Fruit fly (Drosophila melanogaster) whole organism, embryonic: ENCODE measurements around the gene bon.

Experiments used
- Abd-B ChIP-seq: fragments of 200-800 bp; sonication (Bioruptor generic); optimal IDR thresholded peaks from 2 replicates; lab custom pipeline; 2018; ENCODE audit warnings: missing biosample characterization, mild to moderate bottlenecking, missing genetic modification characterization, moderate library complexity
- B-H1 ChIP-seq: fragments of 200-800 bp; sonication (Bioruptor generic); IDR thresholded peaks from 3 replicates; pipeline ENCODE4 v1.3.6; 2022; ENCODE audit warnings: missing biosample characterization, missing genetic modification characterization
- Bgb ChIP-seq: fragments of 200-800 bp; sonication (Bioruptor generic); IDR thresholded peaks from 2 replicates; pipeline ENCODE4 v1.3.6; 2022; ENCODE audit warnings: missing biosample characterization, missing genetic modification characterization; ENCODE audit not compliant: partially characterized antibody
- BtbVII ChIP-seq: fragments of 200-800 bp; sonication (Bioruptor generic); optimal IDR thresholded peaks from 3 replicates; lab custom pipeline; 2017; ENCODE audit warnings: missing biosample characterization, mild to moderate bottlenecking, missing genetic modification characterization
- C15 ChIP-seq: fragments of 200-800 bp; sonication (Bioruptor generic); IDR thresholded peaks from 3 replicates; pipeline ENCODE4 v1.3.6; 2022; ENCODE audit warnings: missing biosample characterization, missing genetic modification characterization
- CG10462 ChIP-seq: fragments of 200-800 bp; sonication (Bioruptor generic); optimal IDR thresholded peaks from 2 replicates; lab custom pipeline; 2016; ENCODE audit warnings: missing biosample characterization, missing genetic modification characterization
- CG10543 ChIP-seq: fragments of 200-800 bp; sonication (Bioruptor generic); optimal IDR thresholded peaks from 3 replicates; lab custom pipeline; 2017; ENCODE audit warnings: missing biosample characterization, mild to moderate bottlenecking, missing genetic modification characterization, moderate library complexity
- CG10654 ChIP-seq: fragments of 200-800 bp; sonication (Bioruptor generic); optimal IDR thresholded peaks from 2 replicates; lab custom pipeline; 2016; ENCODE audit warnings: missing biosample characterization, missing genetic modification characterization
- CG11560 ChIP-seq: fragments of 200-800 bp; sonication (Bioruptor generic); IDR thresholded peaks from 3 replicates; pipeline ENCODE4 v1.3.6; 2022; ENCODE audit warnings: missing biosample characterization, missing genetic modification characterization
- CG12659 ChIP-seq: fragments of 200-800 bp; sonication (Bioruptor generic); optimal IDR thresholded peaks from 3 replicates; lab custom pipeline; 2017; ENCODE audit warnings: mild to moderate bottlenecking, missing biosample characterization, missing genetic modification reagents, missing genetic modification characterization
- CG12744 ChIP-seq: fragments of 200-800 bp; sonication (Bioruptor generic); optimal IDR thresholded peaks from 2 replicates; lab custom pipeline; 2016; ENCODE audit warnings: missing biosample characterization, missing genetic modification characterization
- CG15269 ChIP-seq: fragments of 200-800 bp; sonication (Bioruptor generic); optimal IDR thresholded peaks from 2 replicates; lab custom pipeline; 2018; ENCODE audit warnings: missing biosample characterization, mild to moderate bottlenecking, missing genetic modification characterization, moderate library complexity
- CG1602 ChIP-seq: fragments of 200-800 bp; sonication (Bioruptor generic); optimal IDR thresholded peaks from 3 replicates; lab custom pipeline; 2016; ENCODE audit warnings: missing biosample characterization, missing genetic modification characterization
- CG16813 ChIP-seq: fragments of 200-800 bp; sonication (Bioruptor generic); IDR thresholded peaks from 3 replicates; pipeline ENCODE4 v1.3.6; 2022; ENCODE audit warnings: missing biosample characterization, missing genetic modification characterization; ENCODE audit not compliant: partially characterized antibody
- CG17359 ChIP-seq: fragments of 200-800 bp; sonication (Bioruptor generic); optimal IDR thresholded peaks from 3 replicates; lab custom pipeline; 2018; ENCODE audit warnings: missing biosample characterization, mild to moderate bottlenecking, missing genetic modification characterization, moderate library complexity
- CG17361 ChIP-seq: fragments of 200-800 bp; sonication (Bioruptor generic); IDR thresholded peaks from 3 replicates; pipeline ENCODE4 v1.3.6; 2022; ENCODE audit warnings: missing biosample characterization, missing genetic modification characterization
- CG18599 ChIP-seq: fragments of 200-800 bp; sonication (Bioruptor generic); optimal IDR thresholded peaks from 3 replicates; lab custom pipeline; 2017; ENCODE audit warnings: missing biosample characterization, missing genetic modification characterization, mild to moderate bottlenecking, moderate library complexity, missing genetic modification reagents
- CG18619 ChIP-seq: fragments of 200-800 bp; sonication (Bioruptor generic); optimal IDR thresholded peaks from 3 replicates; lab custom pipeline; 2017; ENCODE audit warnings: missing biosample characterization, mild to moderate bottlenecking, missing genetic modification characterization
- CG3838 ChIP-seq: fragments of 200-800 bp; sonication (Bioruptor generic); optimal IDR thresholded peaks from 3 replicates; lab custom pipeline; 2016; ENCODE audit warnings: missing biosample characterization, missing genetic modification characterization
- CG3847 ChIP-seq: fragments of 200-800 bp; sonication (Bioruptor generic); IDR thresholded peaks from 2 replicates; pipeline ENCODE4 v1.3.6; 2022; ENCODE audit warnings: missing biosample characterization, missing genetic modification characterization
- CG4854 ChIP-seq: fragments of 200-800 bp; sonication (Bioruptor generic); optimal IDR thresholded peaks from 2 replicates; lab custom pipeline; 2016; ENCODE audit warnings: missing biosample characterization, missing genetic modification characterization, inconsistent platforms
- CG5245 ChIP-seq: fragments of 200-800 bp; sonication (Bioruptor generic); optimal IDR thresholded peaks from 3 replicates; lab custom pipeline; 2016; ENCODE audit warnings: missing biosample characterization, missing genetic modification characterization
- CG6854 ChIP-seq: fragments of 200-800 bp; sonication (Bioruptor generic); optimal IDR thresholded peaks from 3 replicates; lab custom pipeline; 2017; ENCODE audit warnings: missing biosample characterization, mild to moderate bottlenecking, missing genetic modification characterization
- CG9437 ChIP-seq: fragments of 200-800 bp; sonication (Bioruptor generic); optimal IDR thresholded peaks from 2 replicates; lab custom pipeline; 2018; ENCODE audit warnings: missing biosample characterization, mild to moderate bottlenecking, missing genetic modification characterization
- CG9817 ChIP-seq: fragments of 200-800 bp; sonication (Bioruptor generic); optimal IDR thresholded peaks from 2 replicates; lab custom pipeline; 2018; ENCODE audit warnings: missing biosample characterization, mild to moderate bottlenecking, missing genetic modification characterization, moderate library complexity
- Doc3 ChIP-seq: fragments of 200-800 bp; sonication (Bioruptor generic); IDR thresholded peaks from 3 replicates; pipeline ENCODE4 v1.3.6; 2022; ENCODE audit warnings: missing biosample characterization, missing genetic modification characterization; ENCODE audit not compliant: partially characterized antibody
- E2f2 ChIP-seq: fragments of 200-800 bp; sonication (Bioruptor generic); IDR thresholded peaks from 2 replicates; pipeline ENCODE4 v1.3.6; 2022; ENCODE audit warnings: missing biosample characterization, missing genetic modification characterization
- Jarid2 ChIP-seq: fragments of 200-800 bp; sonication (Bioruptor generic); optimal IDR thresholded peaks from 3 replicates; lab custom pipeline; 2017; ENCODE audit warnings: mild to moderate bottlenecking, missing biosample characterization, missing genetic modification reagents, missing genetic modification characterization
- Lim3 ChIP-seq: fragments of 200-800 bp; sonication (Bioruptor generic); IDR thresholded peaks from 2 replicates; pipeline ENCODE4 v1.3.6; 2022; ENCODE audit warnings: missing biosample characterization, missing genetic modification characterization
- Myb ChIP-seq: fragments of 200-800 bp; sonication (Bioruptor generic); optimal IDR thresholded peaks from 2 replicates; lab custom pipeline; 2016; ENCODE audit warnings: missing biosample characterization, missing genetic modification characterization
- Nf-YB ChIP-seq: fragments of 200-800 bp; sonication (Bioruptor generic); optimal IDR thresholded peaks from 3 replicates; lab custom pipeline; 2019; ENCODE audit warnings: missing biosample characterization, mild to moderate bottlenecking, missing genetic modification characterization, moderate library complexity
- Opbp ChIP-seq: fragments of 200-800 bp; sonication (Bioruptor generic); IDR thresholded peaks from 3 replicates; pipeline ENCODE4 v1.3.6; 2022; ENCODE audit warnings: missing biosample characterization, missing genetic modification characterization; ENCODE audit not compliant: partially characterized antibody
- Ptx1 ChIP-seq: fragments of 200-800 bp; sonication (Bioruptor generic); IDR thresholded peaks from 2 replicates; pipeline ENCODE4 v1.3.6; 2022; ENCODE audit warnings: missing biosample characterization, missing genetic modification characterization
- Sry-β ChIP-seq: fragments of 200-800 bp; sonication (Bioruptor generic); optimal IDR thresholded peaks from 2 replicates; lab custom pipeline; 2018; ENCODE audit warnings: missing biosample characterization, mild to moderate bottlenecking, missing genetic modification characterization, moderate library complexity
- Usf ChIP-seq: fragments of 200-800 bp; sonication (Bioruptor generic); optimal IDR thresholded peaks from 2 replicates; lab custom pipeline; 2017; ENCODE audit warnings: missing genotype, missing biosample characterization, missing genetic modification characterization
- dmrt99B ChIP-seq: fragments of 200-800 bp; sonication (Bioruptor generic); optimal IDR thresholded peaks from 2 replicates; lab custom pipeline; 2018; ENCODE audit warnings: missing biosample characterization, mild to moderate bottlenecking, missing genetic modification characterization, moderate library complexity
- ftz-f1 ChIP-seq: fragments of 200-800 bp; sonication (Bioruptor generic); optimal IDR thresholded peaks from 2 replicates; lab custom pipeline; 2016; ENCODE audit warnings: missing biosample characterization, missing genetic modification characterization
- fu2 ChIP-seq: fragments of 200-800 bp; sonication (Bioruptor generic); optimal IDR thresholded peaks from 2 replicates; lab custom pipeline; 2016; ENCODE audit warnings: missing biosample characterization, missing genetic modification characterization
- gsb-n ChIP-seq: fragments of 200-800 bp; sonication (Bioruptor generic); optimal IDR thresholded peaks from 3 replicates; lab custom pipeline; 2018; ENCODE audit warnings: missing biosample characterization, mild to moderate bottlenecking, missing genetic modification characterization
- ken ChIP-seq: fragments of 200-800 bp; sonication (Bioruptor generic); IDR thresholded peaks from 3 replicates; pipeline ENCODE4 v1.3.6; 2022; ENCODE audit warnings: missing biosample characterization, missing genetic modification characterization
- pita ChIP-seq: fragments of 200-800 bp; sonication (Bioruptor generic); optimal IDR thresholded peaks from 2 replicates; lab custom pipeline; 2017; ENCODE audit warnings: missing biosample characterization, mild to moderate bottlenecking, missing genetic modification characterization
- ro ChIP-seq: fragments of 200-800 bp; sonication (Bioruptor generic); IDR thresholded peaks from 2 replicates; pipeline ENCODE4 v1.3.6; 2022; ENCODE audit warnings: missing biosample characterization, missing genetic modification characterization
- slbo ChIP-seq: fragments of 200-800 bp; sonication (Bioruptor generic); IDR thresholded peaks from 2 replicates; pipeline ENCODE4 v1.3.6; 2022; ENCODE audit warnings: missing biosample characterization, missing genetic modification characterization
- sob ChIP-seq: fragments of 200-800 bp; sonication (Bioruptor generic); IDR thresholded peaks from 2 replicates; pipeline ENCODE4 v1.3.6; 2022; ENCODE audit warnings: missing biosample characterization, missing genetic modification characterization
- sr ChIP-seq: fragments of 200-800 bp; sonication (Bioruptor generic); IDR thresholded peaks from 3 replicates; pipeline ENCODE4 v1.3.6; 2022; ENCODE audit warnings: missing biosample characterization, missing genetic modification characterization
- trem ChIP-seq: fragments of 200-800 bp; optimal IDR thresholded peaks from 3 replicates; lab custom pipeline; 2019; ENCODE audit warnings: missing biosample characterization, mild to moderate bottlenecking, missing genetic modification characterization, moderate library complexity
- trh ChIP-seq: fragments of 200-800 bp; sonication (Bioruptor generic); optimal IDR thresholded peaks from 2 replicates; lab custom pipeline; 2016; ENCODE audit warnings: missing biosample characterization, missing genetic modification characterization
- z ChIP-seq: fragments of 200-800 bp; sonication (Bioruptor generic); IDR thresholded peaks from 3 replicates; pipeline ENCODE4 v1.3.6; 2022; ENCODE audit warnings: missing biosample characterization, missing genetic modification characterization
- zfh1 ChIP-seq: fragments of 200-800 bp; sonication (Bioruptor generic); IDR thresholded peaks from 3 replicates; pipeline ENCODE4 v1.3.6; 2022; ENCODE audit warnings: missing biosample characterization, missing genetic modification characterization

bon gene

dm6 chr3R:20634674-20635594 is 42.0 kb downstream of the bon start, which contains the start of the genes Pi3K92E and Lrrk (continued):
- TF ChIP-seq slbo (GFP tag; lab: Robert Waterston, UW) (peak; percentile 47; the same call in 1 of the 2 replicates), CG17359 (peak; percentile 21), Sry-β (GFP tag; lab: Kevin White, UChicago) (no peak), CG11560 (tag; lab: Robert Waterston, UW) (peak; percentile 88), sob (GFP tag; lab: Robert Waterston, UW) (no peak; the same call in 1 of the 2 replicates), ftz-f1 (GFP tag; lab: Kevin White, UChicago) (no peak), Nf-YB (GFP tag; lab: Kevin White, UChicago) (no peak), CG10654 (GFP tag; lab: Kevin White, UChicago) (no peak), CG3838 (GFP tag; lab: Kevin White, UChicago) (no peak), CG15269 (no peak), CG9817 (tag; lab: Kevin White, UChicago) (peak; percentile 29), z (GFP tag; lab: Robert Waterston, UW) (no peak), Jarid2 (no peak), CG3847 (no peak), CG17361 (no peak), CG6854 (no peak), sr (GFP tag; lab: Robert Waterston, UW) (no peak), ken (GFP tag; lab: Robert Waterston, UW) (no peak), CG9437 (GFP tag; lab: Kevin White, UChicago) (no peak), fu2 (no peak), CG18599 (no peak), Doc3 (GFP tag; lab: Robert Waterston, UW) (peak; percentile 74), pita (GFP tag; lab: Kevin White, UChicago) (no peak), CG5245 (GFP tag; lab: Kevin White, UChicago) (no peak), Bgb (GFP tag; lab: Robert Waterston, UW) (peak; percentile 86), Myb (peak; percentile 94), CG12744 (GFP tag; lab: Kevin White, UChicago) (no peak), B-H1 (GFP tag; lab: Robert Waterston, UW) (no peak), CG18619 (no peak), CG16813 (peak; percentile 93), Opbp (GFP tag; lab: Robert Waterston, UW) (peak; percentile 86), Abd-B (GFP tag; lab: Kevin White, UChicago) (no peak), CG4854 (GFP tag; lab: Kevin White, UChicago) (no peak), E2f2 (GFP tag; lab: Robert Waterston, UW) (no peak), CG12659 (GFP tag; lab: Kevin White, UChicago) (peak; percentile 5), zfh1 (no peak), C15 (GFP tag; lab: Robert Waterston, UW) (no peak), BtbVII (GFP tag; lab: Kevin White, UChicago) (no peak), trem (tag; lab: Kevin White, UChicago) (peak; percentile 15), trh (no peak), CG10462 (GFP tag; lab: Kevin White, UChicago) (no peak), CG10543 (GFP tag; lab: Kevin White, UChicago) (no peak), dmrt99B (tag; lab: Kevin White, UChicago) (no peak), CG1602 (GFP tag; lab: Kevin White, UChicago) (no peak), Ptx1 (GFP tag; lab: Robert Waterston, UW) (no peak), ro (GFP tag; lab: Robert Waterston, UW) (no peak), Lim3 (GFP tag; lab: Robert Waterston, UW) (no peak), Usf (GFP tag; lab: Kevin White, UChicago) (no peak), gsb-n (tag; lab: Kevin White, UChicago) (no peak)
